Fruit fly (Drosophila melanogaster) whole organism, embryonic: ENCODE results near the gene CG6409.

Experiments used
- B-H1 ChIP-seq: fragments of 200-800 bp; sonication (Bioruptor generic); IDR thresholded peaks from 3 replicates; pipeline ENCODE4 v1.3.6; 2022; ENCODE audit warnings: missing biosample characterization, missing genetic modification characterization
- CG10274 ChIP-seq: fragments of 200-800 bp; sonication (Bioruptor generic); optimal IDR thresholded peaks from 3 replicates; lab custom pipeline; 2017; ENCODE audit warnings: missing biosample characterization, mild to moderate bottlenecking, missing genetic modification characterization
- CG10321 ChIP-seq: fragments of 200-800 bp; sonication (Bioruptor generic); IDR thresholded peaks from 2 replicates; pipeline ENCODE4 v1.3.6; 2022; ENCODE audit warnings: missing biosample characterization, missing genetic modification characterization
- CG11695 ChIP-seq: fragments of 200-800 bp; sonication (Bioruptor generic); IDR thresholded peaks from 3 replicates; pipeline ENCODE4 v1.3.6; 2022; ENCODE audit warnings: missing biosample characterization, missing genetic modification characterization
- CG17359 ChIP-seq: fragments of 200-800 bp; sonication (Bioruptor generic); optimal IDR thresholded peaks from 3 replicates; lab custom pipeline; 2018; ENCODE audit warnings: missing biosample characterization, mild to moderate bottlenecking, missing genetic modification characterization, moderate library complexity
- CG18764 ChIP-seq: fragments of 200-800 bp; sonication (Bioruptor generic); optimal IDR thresholded peaks from 3 replicates; lab custom pipeline; 2016; ENCODE audit warnings: missing biosample characterization, missing genetic modification characterization
- CG2129 ChIP-seq: fragments of 200-800 bp; sonication (Bioruptor generic); IDR thresholded peaks from 2 replicates; pipeline ENCODE4 v1.3.6; 2022; ENCODE audit warnings: missing biosample characterization, missing genetic modification characterization; ENCODE audit not compliant: partially characterized antibody
- CG31365 ChIP-seq: fragments of 200-800 bp; sonication (Bioruptor generic); optimal IDR thresholded peaks from 2 replicates; lab custom pipeline; 2018; ENCODE audit warnings: missing biosample characterization, mild to moderate bottlenecking, missing genetic modification characterization
- CG4328 ChIP-seq: fragments of 200-800 bp; sonication (Bioruptor generic); optimal IDR thresholded peaks from 3 replicates; lab custom pipeline; 2017; ENCODE audit warnings: missing biosample characterization, missing genetic modification reagents, missing genetic modification characterization
- CG43689 ChIP-seq: fragments of 200-800 bp; sonication (Bioruptor generic); IDR thresholded peaks from 2 replicates; pipeline ENCODE4 v1.3.6; 2022; ENCODE audit warnings: missing biosample characterization, missing genetic modification characterization
- CG6654 ChIP-seq: fragments of 200-800 bp; sonication (Bioruptor generic); optimal IDR thresholded peaks from 2 replicates; lab custom pipeline; 2017; ENCODE audit warnings: missing biosample characterization, mild to moderate bottlenecking, missing genetic modification characterization
- CG7745 ChIP-seq: fragments of 200-800 bp; sonication (Bioruptor generic); optimal IDR thresholded peaks from 2 replicates; lab custom pipeline; 2018; ENCODE audit warnings: missing biosample characterization, mild to moderate bottlenecking, missing genetic modification characterization, moderate library complexity
- CG8290 ChIP-seq, 3 experiments: fragments of 200-800 bp; sonication (Bioruptor generic); optimal IDR thresholded peaks; 2 replicates each; lab custom pipeline; 2016 to 2019; ENCODE audit warnings: missing biosample characterization in 3 of 3, missing genetic modification characterization in 3 of 3, mild to moderate bottlenecking in 2 of 3, moderate library complexity in 1 of 3
- CG8359 ChIP-seq: fragments of 200-800 bp; sonication (Bioruptor generic); optimal IDR thresholded peaks from 2 replicates; lab custom pipeline; 2017; ENCODE audit warnings: missing biosample characterization, mild to moderate bottlenecking, missing genetic modification characterization, borderline replicate concordance
- D ChIP-seq, 2 experiments: fragments of 200-800 bp in 1 of 2; fragments of >200 bp in 1 of 2; sonication (Bioruptor generic) in 1 of 2; optimal IDR thresholded peaks; 2 replicates in 1 of 2; 3 replicates in 1 of 2; lab custom pipeline; 2017; ENCODE audit warnings: mild to moderate bottlenecking in 1 of 2, missing biosample characterization in 1 of 2, missing genetic modification characterization in 1 of 2, missing genetic modification reagents in 1 of 2
- Dad ChIP-seq: fragments of 200-800 bp; sonication (Bioruptor generic); optimal IDR thresholded peaks from 3 replicates; lab custom pipeline; 2016; ENCODE audit warnings: missing biosample characterization, missing genetic modification characterization
- Hey ChIP-seq: fragments of 200-800 bp; sonication (Bioruptor generic); optimal IDR thresholded peaks from 3 replicates; lab custom pipeline; 2018; ENCODE audit warnings: missing biosample characterization, mild to moderate bottlenecking, missing genetic modification characterization
- HmgZ ChIP-seq: fragments of 200-800 bp; sonication (Bioruptor generic); optimal IDR thresholded peaks from 2 replicates; lab custom pipeline; 2018; ENCODE audit warnings: missing biosample characterization, mild to moderate bottlenecking, missing genetic modification characterization
- Hr78 ChIP-seq, 2 experiments: fragments of 200-800 bp in 1 of 2; fragments of >200 bp in 1 of 2; sonication (Bioruptor generic) in 1 of 2; optimal IDR thresholded peaks; 2 replicates each; lab custom pipeline; 2017 to 2019; ENCODE audit warnings: missing biosample characterization in 2 of 2, missing genetic modification characterization in 2 of 2, mild to moderate bottlenecking in 1 of 2, moderate library complexity in 1 of 2
- Mad ChIP-seq: fragments of 200-800 bp; sonication (Bioruptor generic); optimal IDR thresholded peaks from 2 replicates; lab custom pipeline; 2016; ENCODE audit warnings: missing biosample characterization, missing genetic modification characterization
- Ptx1 ChIP-seq: fragments of 200-800 bp; sonication (Bioruptor generic); IDR thresholded peaks from 2 replicates; pipeline ENCODE4 v1.3.6; 2022; ENCODE audit warnings: missing biosample characterization, missing genetic modification characterization
- Sox102F ChIP-seq: fragments of 200-800 bp; sonication (Bioruptor generic); optimal IDR thresholded peaks from 2 replicates; lab custom pipeline; 2018; ENCODE audit warnings: missing biosample characterization, mild to moderate bottlenecking, missing genetic modification characterization, moderate library complexity
- Sry-β ChIP-seq: fragments of 200-800 bp; sonication (Bioruptor generic); optimal IDR thresholded peaks from 2 replicates; lab custom pipeline; 2018; ENCODE audit warnings: missing biosample characterization, mild to moderate bottlenecking, missing genetic modification characterization, moderate library complexity
- Sry-δ ChIP-seq: fragments of 200-800 bp; sonication (Bioruptor generic); optimal IDR thresholded peaks from 2 replicates; lab custom pipeline; 2016; ENCODE audit warnings: missing biosample characterization, missing genetic modification characterization
- Tbp ChIP-seq: fragments of >200 bp; optimal IDR thresholded peaks from 2 replicates; lab custom pipeline; 2018; ENCODE audit warnings: missing biosample characterization, missing genetic modification characterization
- Vsx1 ChIP-seq: fragments of 200-800 bp; sonication (Bioruptor generic); optimal IDR thresholded peaks from 2 replicates; lab custom pipeline; 2017; ENCODE audit warnings: missing biosample characterization, mild to moderate bottlenecking, missing genetic modification characterization, missing genetic modification reagents
- ab ChIP-seq: fragments of 200-800 bp; sonication (Bioruptor generic); optimal IDR thresholded peaks from 2 replicates; lab custom pipeline; 2016; ENCODE audit warnings: missing biosample characterization, missing genetic modification characterization
- chm ChIP-seq: fragments of 200-800 bp; sonication (Bioruptor generic); IDR thresholded peaks from 2 replicates; pipeline ENCODE4 v1.3.6; 2022; ENCODE audit warnings: missing biosample characterization, missing genetic modification characterization
- crp ChIP-seq, 2 experiments: fragments of 200-800 bp; sonication (Bioruptor generic); optimal IDR thresholded peaks; 2 replicates in 1 of 2; 3 replicates in 1 of 2; lab custom pipeline; 2017; ENCODE audit warnings: missing biosample characterization in 2 of 2, missing genetic modification characterization in 2 of 2, mild to moderate bottlenecking in 1 of 2, moderate library complexity in 1 of 2
- fd64A ChIP-seq: fragments of 200-800 bp; sonication (Bioruptor generic); optimal IDR thresholded peaks from 3 replicates; lab custom pipeline; 2018; ENCODE audit warnings: missing biosample characterization, mild to moderate bottlenecking, missing genetic modification characterization
- fu2 ChIP-seq: fragments of 200-800 bp; sonication (Bioruptor generic); optimal IDR thresholded peaks from 2 replicates; lab custom pipeline; 2016; ENCODE audit warnings: missing biosample characterization, missing genetic modification characterization
- gem ChIP-seq: fragments of 200-800 bp; sonication (Bioruptor generic); optimal IDR thresholded peaks from 2 replicates; lab custom pipeline; 2019; ENCODE audit warnings: missing biosample characterization, mild to moderate bottlenecking, missing genetic modification characterization, moderate library complexity
- ham ChIP-seq: fragments of 200-800 bp; sonication (Bioruptor generic); IDR thresholded peaks from 2 replicates; pipeline ENCODE4 v1.3.6; 2022; ENCODE audit warnings: missing biosample characterization, missing genetic modification characterization
- hbn ChIP-seq: fragments of 200-800 bp; sonication (Bioruptor generic); IDR thresholded peaks from 2 replicates; pipeline ENCODE4 v1.3.6; 2022; ENCODE audit warnings: missing biosample characterization, missing genetic modification characterization; ENCODE audit not compliant: partially characterized antibody
- kni ChIP-seq: fragments of 200-800 bp; sonication (Bioruptor generic); optimal IDR thresholded peaks from 3 replicates; lab custom pipeline; 2017; ENCODE audit warnings: mild to moderate bottlenecking, missing biosample characterization, missing genetic modification reagents, missing genetic modification characterization
- lilli ChIP-seq: fragments of 200-800 bp; sonication (Bioruptor generic); optimal IDR thresholded peaks from 3 replicates; lab custom pipeline; 2016; ENCODE audit warnings: missing biosample characterization, missing genetic modification characterization
- lola ChIP-seq, 3 experiments: fragments of >200 bp in 2 of 3; fragments of 200-800 bp in 1 of 3; sonication (Bioruptor generic) in 1 of 3; optimal IDR thresholded peaks; 2 replicates each; lab custom pipeline; 2017 to 2019; ENCODE audit warnings: missing biosample characterization in 3 of 3, missing genetic modification characterization in 3 of 3, mild to moderate bottlenecking in 1 of 3, moderate library complexity in 1 of 3
- oc ChIP-seq: fragments of 200-800 bp; sonication (Bioruptor generic); optimal IDR thresholded peaks from 2 replicates; lab custom pipeline; 2018; ENCODE audit warnings: missing biosample characterization, mild to moderate bottlenecking, missing genetic modification characterization, moderate library complexity
- odd ChIP-seq: fragments of 200-800 bp; sonication (Bioruptor generic); optimal IDR thresholded peaks from 2 replicates; lab custom pipeline; 2017; ENCODE audit warnings: missing biosample characterization, mild to moderate bottlenecking, missing genetic modification characterization
- pum ChIP-seq: fragments of 200-800 bp; sonication (Bioruptor generic); optimal IDR thresholded peaks from 2 replicates; lab custom pipeline; 2016; ENCODE audit warnings: missing biosample characterization, missing genetic modification characterization
- ranshi ChIP-seq: fragments of 200-800 bp; sonication (Bioruptor generic); IDR thresholded peaks from 2 replicates; pipeline ENCODE4 v1.3.6; 2022; ENCODE audit warnings: missing biosample characterization, missing genetic modification characterization
- sd ChIP-seq: fragments of 200-800 bp; sonication (Bioruptor generic); optimal IDR thresholded peaks from 3 replicates; lab custom pipeline; 2018; ENCODE audit warnings: missing biosample characterization, mild to moderate bottlenecking, missing genetic modification characterization, moderate library complexity
- sna ChIP-seq: fragments of 200-800 bp; sonication (Bioruptor generic); IDR thresholded peaks from 2 replicates; pipeline ENCODE4 v1.3.6; 2022; ENCODE audit warnings: missing biosample characterization, missing genetic modification characterization; ENCODE audit not compliant: partially characterized antibody
- sqz ChIP-seq: fragments of 200-800 bp; sonication (Bioruptor generic); optimal IDR thresholded peaks from 3 replicates; lab custom pipeline; 2018; ENCODE audit warnings: missing biosample characterization, mild to moderate bottlenecking, missing genetic modification characterization
- tll ChIP-seq, 2 experiments: fragments of 200-800 bp in 1 of 2; fragments of >200 bp in 1 of 2; sonication (Bioruptor generic) in 1 of 2; optimal IDR thresholded peaks; 2 replicates each; lab custom pipeline; 2017 to 2019; ENCODE audit warnings: missing biosample characterization in 2 of 2, missing genetic modification characterization in 2 of 2, mild to moderate bottlenecking in 1 of 2, moderate library complexity in 1 of 2
- z ChIP-seq: fragments of 200-800 bp; sonication (Bioruptor generic); IDR thresholded peaks from 3 replicates; pipeline ENCODE4 v1.3.6; 2022; ENCODE audit warnings: missing biosample characterization, missing genetic modification characterization

Gene CG6409

DNA sequence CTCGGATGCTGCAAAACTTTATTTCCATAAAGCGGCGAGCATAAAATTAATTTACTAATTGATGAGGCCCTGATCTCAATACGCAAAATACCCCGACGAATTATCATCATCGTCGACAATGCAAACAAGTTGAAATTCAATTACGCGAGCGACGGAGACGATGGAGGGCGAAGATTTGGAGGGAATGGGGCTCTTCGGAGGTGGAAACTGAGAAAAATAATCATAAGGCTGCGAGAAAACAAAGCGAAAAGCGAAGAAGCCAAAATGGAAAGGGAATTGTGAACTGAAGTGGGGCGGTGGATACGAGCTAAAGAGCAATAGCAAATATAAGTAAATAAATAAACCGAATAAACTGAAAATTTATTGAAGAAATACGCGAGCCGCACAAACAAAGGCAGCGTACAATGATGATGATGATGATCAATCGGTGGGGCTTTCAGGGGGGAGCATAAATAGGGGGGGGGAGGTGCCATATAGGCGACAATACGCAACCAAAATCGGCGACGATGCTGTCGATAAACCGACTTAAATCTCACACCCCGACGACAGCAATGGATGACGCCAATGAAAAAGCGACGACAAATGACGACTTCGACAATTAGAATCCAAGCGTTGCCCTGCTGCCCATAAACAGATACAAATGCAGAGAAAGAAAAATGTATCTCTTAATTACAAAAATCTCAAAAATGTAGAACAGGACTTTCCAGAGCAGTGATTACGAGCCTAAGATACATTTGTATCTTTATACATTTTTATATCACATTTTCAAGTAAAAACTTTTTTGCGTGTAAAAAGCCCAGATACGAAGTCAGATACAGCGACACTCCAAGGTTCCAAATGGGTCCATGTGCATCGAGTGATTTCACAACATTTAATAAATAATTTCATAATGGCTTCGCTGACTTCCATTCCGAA, 44.1 kb downstream of the CG6409 start (continued):
- TF ChIP-seq odd (GFP tag; lab: Kevin White, UChicago) (peak; percentile 23), pum (GFP tag; lab: Kevin White, UChicago) (peak; percentile 61), CG43689 (GFP tag; lab: Robert Waterston, UW) (peak; percentile 34; the same call in 1 of the 2 replicates), Tbp (GFP tag; lab: Kevin White, UChicago) (no peak), CG6654 (GFP tag; lab: Kevin White, UChicago) (peak; percentile 2), Vsx1 (no peak), Sry-β (GFP tag; lab: Kevin White, UChicago) (no peak), sd (tag; lab: Kevin White, UChicago) (peak; percentile 9), tll (GFP tag; optimal IDR thresholded peaks at IDR 0.05; lab: Kevin White, UChicago) (no peak), lilli (GFP tag; lab: Kevin White, UChicago) (peak; percentile 61), CG11695 (peak; percentile 75; the same call in 2 of the 3 replicates), CG7745 (tag; lab: Kevin White, UChicago) (no peak), lola (GFP tag; optimal IDR thresholded peaks at IDR 0.05; lab: Kevin White, UChicago) (peak in 1 of 3 experiments; percentile 4), Ptx1 (GFP tag; lab: Robert Waterston, UW) (peak; percentile 79), CG10274 (no peak), chm (GFP tag; lab: Robert Waterston, UW) (peak; percentile 66; the same call in 1 of the 2 replicates), CG8359 (GFP tag; lab: Kevin White, UChicago) (no peak), kni (GFP tag; lab: Kevin White, UChicago) (no peak), HmgZ (no peak), Hr78 (GFP tag; optimal IDR thresholded peaks at IDR 0.05; lab: Kevin White, UChicago) (no peak), ham (GFP tag; lab: Robert Waterston, UW) (no peak), oc (peak; percentile 29), B-H1 (GFP tag; lab: Robert Waterston, UW) (peak; percentile 63; the same call in 2 of the 3 replicates), CG2129 (GFP tag; lab: Robert Waterston, UW) (no peak), CG8290 (GFP tag; optimal IDR thresholded peaks at IDR 0.05; lab: Kevin White, UChicago) (no peak), CG8290 (tag; optimal IDR thresholded peaks at IDR 0.05; lab: Kevin White, UChicago) (peak in 1 of 2 experiments; percentile 46), fd64A (GFP tag; lab: Kevin White, UChicago) (no peak), sna (GFP tag; lab: Robert Waterston, UW) (no peak), CG18764 (peak; percentile 45), Dad (peak; percentile 25), ranshi (GFP tag; lab: Robert Waterston, UW) (peak; percentile 58; the same call in 1 of the 2 replicates), Sry-δ (GFP tag; lab: Kevin White, UChicago) (peak; percentile 30), ab (GFP tag; lab: Kevin White, UChicago) (no peak), CG17359 (tag; lab: Kevin White, UChicago) (peak; percentile 68), Sox102F (GFP tag; lab: Kevin White, UChicago) (peak; percentile 78), CG4328 (GFP tag; lab: Kevin White, UChicago) (no peak), gem (tag; lab: Kevin White, UChicago) (peak; percentile 78), hbn (GFP tag; lab: Robert Waterston, UW) (no peak), CG31365 (tag; lab: Kevin White, UChicago) (no peak), z (GFP tag; lab: Robert Waterston, UW) (no peak), sqz (GFP tag; lab: Kevin White, UChicago) (no peak), Mad (peak; percentile 56), CG10321 (GFP tag; lab: Robert Waterston, UW) (peak; percentile 50; the same call in 1 of the 2 replicates), crp (GFP tag; optimal IDR thresholded peaks at IDR 0.05; lab: Kevin White, UChicago) (no peak), fu2 (GFP tag; lab: Kevin White, UChicago) (peak; percentile 30), Hey (no peak), D (optimal IDR thresholded peaks at IDR 0.05; lab: Kevin White, UChicago) (no peak), D (GFP tag; optimal IDR thresholded peaks at IDR 0.05; lab: Kevin White, UChicago) (peak; percentile 30)
